Worm (Caenorhabditis elegans): Measurements from ENCODE around the gene T10F2.2.

- TF ChIP-seq unc-120 (tag; optimal IDR thresholded peaks at IDR 0.05; ENCODE audit: poor library complexity, severe bottlenecking) (no peak), ces-1 (GFP tag; optimal IDR thresholded peaks at IDR 0.05) (no peak), unc-62 (GFP tag; optimal IDR thresholded peaks at IDR 0.05) (peak; percentile 49), ztf-11 (tag; optimal IDR thresholded peaks at IDR 0.05) (no peak), hlh-1 (tag; optimal IDR thresholded peaks at IDR 0.05) (peak; percentile 66), mep-1 (tag; optimal IDR thresholded peaks at IDR 0.05) (no peak), snpc-4 (tag; optimal IDR thresholded peaks at IDR 0.05) (no peak), lin-13 (tag; optimal IDR thresholded peaks at IDR 0.05) (no peak), unc-39 (tag; optimal IDR thresholded peaks at IDR 0.05) (no peak), drap-1 (GFP tag; optimal IDR thresholded peaks at IDR 0.05) (no peak), nhr-237 (tag; optimal IDR thresholded peaks at IDR 0.05) (no peak), elt-3 (tag; optimal IDR thresholded peaks at IDR 0.05) (no peak), nhr-28 (tag; optimal IDR thresholded peaks at IDR 0.05) (no peak)
Measured at ce11 chrIII:5140559-5140958, 24.6 kb downstream of the T10F2.2 start.

Measured in whole organism, mixed stage, embryonic.